Fruit fly (Drosophila melanogaster) whole organism, embryonic: ENCODE measurements around the gene CG14452.

Source experiments
- BtbVII ChIP-seq: fragments of 200-800 bp; sonication (Bioruptor generic); optimal IDR thresholded peaks from 3 replicates; lab custom pipeline; 2017; ENCODE audit warnings: missing biosample characterization, mild to moderate bottlenecking, missing genetic modification characterization
- CG10147 ChIP-seq: fragments of 200-800 bp; sonication (Bioruptor generic); optimal IDR thresholded peaks from 2 replicates; lab custom pipeline; 2019; ENCODE audit warnings: missing biosample characterization, mild to moderate bottlenecking, missing genetic modification characterization, moderate library complexity
- CG11247 ChIP-seq: fragments of 200-800 bp; sonication (Bioruptor generic); IDR thresholded peaks from 2 replicates; pipeline ENCODE4 v1.3.6; 2022; ENCODE audit warnings: missing biosample characterization, missing genetic modification characterization
- CG12299 ChIP-seq: fragments of 200-800 bp; sonication (Bioruptor generic); optimal IDR thresholded peaks from 2 replicates; lab custom pipeline; 2018; ENCODE audit warnings: missing biosample characterization, mild to moderate bottlenecking, missing genetic modification characterization
- CG12391 ChIP-seq: fragments of 200-800 bp; sonication (Bioruptor generic); optimal IDR thresholded peaks from 3 replicates; lab custom pipeline; 2018; ENCODE audit warnings: missing biosample characterization, mild to moderate bottlenecking, missing genetic modification characterization, moderate library complexity
- CG13287 ChIP-seq: fragments of 200-800 bp; sonication (Bioruptor generic); IDR thresholded peaks from 2 replicates; pipeline ENCODE4 v1.3.6; 2022; ENCODE audit warnings: missing biosample characterization, missing genetic modification characterization; ENCODE audit not compliant: partially characterized antibody
- CG13296 ChIP-seq: fragments of 200-800 bp; sonication (Bioruptor generic); optimal IDR thresholded peaks from 3 replicates; lab custom pipeline; 2018; ENCODE audit warnings: missing biosample characterization, mild to moderate bottlenecking, missing genetic modification characterization
- CG14710 ChIP-seq: fragments of 200-800 bp; sonication (Bioruptor generic); optimal IDR thresholded peaks from 3 replicates; lab custom pipeline; 2019; ENCODE audit warnings: missing biosample characterization, mild to moderate bottlenecking, missing genetic modification characterization, moderate library complexity
- CG17385 ChIP-seq: fragments of 200-800 bp; sonication (Bioruptor generic); optimal IDR thresholded peaks from 3 replicates; lab custom pipeline; 2018; ENCODE audit warnings: missing biosample characterization, mild to moderate bottlenecking, missing genetic modification characterization
- CG18764 ChIP-seq: fragments of 200-800 bp; sonication (Bioruptor generic); optimal IDR thresholded peaks from 3 replicates; lab custom pipeline; 2016; ENCODE audit warnings: missing biosample characterization, missing genetic modification characterization
- CG31441 ChIP-seq: fragments of 200-800 bp; sonication (Bioruptor generic); IDR thresholded peaks from 2 replicates; pipeline ENCODE4 v1.3.6; 2022; ENCODE audit warnings: missing biosample characterization, missing genetic modification characterization
- CG34422 ChIP-seq: fragments of 200-800 bp; sonication (Bioruptor generic); IDR thresholded peaks from 3 replicates; pipeline ENCODE4 v1.3.6; 2022; ENCODE audit warnings: missing biosample characterization, missing genetic modification characterization
- CG3847 ChIP-seq: fragments of 200-800 bp; sonication (Bioruptor generic); IDR thresholded peaks from 2 replicates; pipeline ENCODE4 v1.3.6; 2022; ENCODE audit warnings: missing biosample characterization, missing genetic modification characterization
- CG4424 ChIP-seq: fragments of 200-800 bp; sonication (Bioruptor generic); optimal IDR thresholded peaks from 3 replicates; lab custom pipeline; 2016; ENCODE audit warnings: missing biosample characterization, missing genetic modification characterization
- CG6175 ChIP-seq: fragments of 200-800 bp; sonication (Bioruptor generic); IDR thresholded peaks from 3 replicates; pipeline ENCODE4 v1.3.6; 2022; ENCODE audit warnings: missing biosample characterization, missing genetic modification characterization
- CG7556 ChIP-seq: fragments of 200-800 bp; sonication (Bioruptor generic); optimal IDR thresholded peaks from 2 replicates; lab custom pipeline; 2017; ENCODE audit warnings: missing biosample characterization, mild to moderate bottlenecking, missing genetic modification characterization
- CG7963 ChIP-seq: fragments of 200-800 bp; sonication (Bioruptor generic); IDR thresholded peaks from 3 replicates; pipeline ENCODE4 v1.3.6; 2022; ENCODE audit warnings: missing biosample characterization, missing genetic modification characterization; ENCODE audit not compliant: partially characterized antibody
- CG7987 ChIP-seq: fragments of 200-800 bp; sonication (Bioruptor generic); optimal IDR thresholded peaks from 2 replicates; lab custom pipeline; 2018; ENCODE audit warnings: missing biosample characterization, mild to moderate bottlenecking, missing genetic modification characterization, moderate library complexity
- CG8290 ChIP-seq, 3 experiments: fragments of 200-800 bp; sonication (Bioruptor generic); optimal IDR thresholded peaks; 2 replicates each; lab custom pipeline; 2016 to 2019; ENCODE audit warnings: missing biosample characterization in 3 of 3, missing genetic modification characterization in 3 of 3, mild to moderate bottlenecking in 2 of 3, moderate library complexity in 1 of 3
- CG8478 ChIP-seq: fragments of >200 bp; optimal IDR thresholded peaks from 2 replicates; lab custom pipeline; 2018
- CHES-1-like ChIP-seq: fragments of 200-800 bp; sonication (Bioruptor generic); optimal IDR thresholded peaks from 2 replicates; lab custom pipeline; 2016; ENCODE audit warnings: missing biosample characterization, missing genetic modification characterization
- CrebB ChIP-seq: fragments of 200-800 bp; sonication (Bioruptor generic); optimal IDR thresholded peaks from 3 replicates; lab custom pipeline; 2018; ENCODE audit warnings: missing biosample characterization, mild to moderate bottlenecking, missing genetic modification characterization
- D19B ChIP-seq: fragments of 200-800 bp; sonication (Bioruptor generic); optimal IDR thresholded peaks from 2 replicates; lab custom pipeline; 2017; ENCODE audit warnings: missing biosample characterization, mild to moderate bottlenecking, missing genetic modification characterization
- Doc3 ChIP-seq: fragments of 200-800 bp; sonication (Bioruptor generic); IDR thresholded peaks from 3 replicates; pipeline ENCODE4 v1.3.6; 2022; ENCODE audit warnings: missing biosample characterization, missing genetic modification characterization; ENCODE audit not compliant: partially characterized antibody
- Drgx ChIP-seq: fragments of 200-800 bp; sonication (Bioruptor generic); IDR thresholded peaks from 2 replicates; pipeline ENCODE4 v1.3.6; 2022; ENCODE audit warnings: missing biosample characterization, missing genetic modification characterization
- E2f1 ChIP-seq: fragments of 200-800 bp; sonication (Bioruptor generic); IDR thresholded peaks from 2 replicates; pipeline ENCODE4 v1.3.6; 2022; ENCODE audit warnings: missing biosample characterization, missing genetic modification characterization
- HLH3B ChIP-seq: fragments of 200-800 bp; sonication (Bioruptor generic); IDR thresholded peaks from 2 replicates; pipeline ENCODE4 v1.3.6; 2022; ENCODE audit warnings: missing biosample characterization, missing genetic modification characterization
- Max ChIP-seq: fragments of 200-800 bp; sonication (Bioruptor generic); optimal IDR thresholded peaks from 2 replicates; lab custom pipeline; 2016; ENCODE audit warnings: missing biosample characterization, mild to moderate bottlenecking, missing genetic modification characterization
- Meics ChIP-seq: fragments of 200-800 bp; sonication (Bioruptor generic); optimal IDR thresholded peaks from 2 replicates; lab custom pipeline; 2017; ENCODE audit warnings: missing biosample characterization, mild to moderate bottlenecking, missing genetic modification characterization
- ab ChIP-seq: fragments of 200-800 bp; sonication (Bioruptor generic); optimal IDR thresholded peaks from 2 replicates; lab custom pipeline; 2016; ENCODE audit warnings: missing biosample characterization, missing genetic modification characterization
- aop ChIP-seq: fragments of 200-800 bp; sonication (Bioruptor generic); IDR thresholded peaks from 2 replicates; pipeline ENCODE4 v1.3.6; 2022; ENCODE audit warnings: missing biosample characterization, missing genetic modification characterization
- cas ChIP-seq: fragments of 200-800 bp; sonication (Bioruptor generic); IDR thresholded peaks from 2 replicates; pipeline ENCODE4 v1.3.6; 2022; ENCODE audit warnings: missing biosample characterization, missing genetic modification characterization
- corto ChIP-seq: fragments of 200-800 bp; sonication (Bioruptor generic); optimal IDR thresholded peaks from 2 replicates; lab custom pipeline; 2016; ENCODE audit warnings: missing biosample characterization, mild to moderate bottlenecking, missing genetic modification characterization, moderate library complexity
- disco-r ChIP-seq: fragments of 200-800 bp; sonication (Bioruptor generic); optimal IDR thresholded peaks from 2 replicates; lab custom pipeline; 2016; ENCODE audit warnings: missing biosample characterization, missing genetic modification characterization
- dpn ChIP-seq, 2 experiments: fragments of 200-800 bp; sonication (Bioruptor generic); optimal IDR thresholded peaks; 3 replicates each; lab custom pipeline; 2016; ENCODE audit warnings: missing biosample characterization in 2 of 2, missing genetic modification characterization in 2 of 2
- ewg ChIP-seq: fragments of 200-800 bp; sonication (Bioruptor generic); optimal IDR thresholded peaks from 3 replicates; lab custom pipeline; 2017; ENCODE audit warnings: mild to moderate bottlenecking, missing biosample characterization, missing genetic modification reagents, missing genetic modification characterization
- insv ChIP-seq, 2 experiments: fragments of 200-800 bp; sonication (Bioruptor generic); optimal IDR thresholded peaks; 3 replicates each; lab custom pipeline; 2016 to 2018; ENCODE audit warnings: missing biosample characterization in 2 of 2, missing genetic modification characterization in 2 of 2
- jigr1 ChIP-seq: fragments of 200-800 bp; sonication (Bioruptor generic); IDR thresholded peaks from 3 replicates; pipeline ENCODE4 v1.3.6; 2022; ENCODE audit warnings: missing biosample characterization, missing genetic modification characterization
- knrl ChIP-seq: fragments of 200-800 bp; sonication (Bioruptor generic); IDR thresholded peaks from 3 replicates; pipeline ENCODE4 v1.3.6; 2022; ENCODE audit warnings: missing biosample characterization, missing genetic modification characterization; ENCODE audit not compliant: partially characterized antibody
- lmd ChIP-seq: fragments of 200-800 bp; sonication (Bioruptor generic); IDR thresholded peaks from 2 replicates; pipeline ENCODE4 v1.3.6; 2022; ENCODE audit warnings: missing biosample characterization, missing genetic modification characterization
- mam ChIP-seq: fragments of 200-800 bp; sonication (Bioruptor generic); optimal IDR thresholded peaks from 3 replicates; lab custom pipeline; 2016; ENCODE audit warnings: missing biosample characterization, missing genetic modification characterization
- oc ChIP-seq: fragments of 200-800 bp; sonication (Bioruptor generic); optimal IDR thresholded peaks from 2 replicates; lab custom pipeline; 2018; ENCODE audit warnings: missing biosample characterization, mild to moderate bottlenecking, missing genetic modification characterization, moderate library complexity
- pita ChIP-seq: fragments of 200-800 bp; sonication (Bioruptor generic); optimal IDR thresholded peaks from 2 replicates; lab custom pipeline; 2017; ENCODE audit warnings: missing biosample characterization, mild to moderate bottlenecking, missing genetic modification characterization
- pnt ChIP-seq: fragments of 200-800 bp; sonication (Bioruptor generic); optimal IDR thresholded peaks from 3 replicates; lab custom pipeline; 2016; ENCODE audit warnings: missing biosample characterization, missing genetic modification characterization
- prd ChIP-seq, 3 experiments: fragments of >200 bp in 2 of 3; fragments of 200-800 bp in 1 of 3; sonication (Bioruptor generic) in 1 of 3; optimal IDR thresholded peaks in 2 of 3; IDR thresholded peaks in 1 of 3; 2 replicates in 2 of 3; 3 replicates in 1 of 3; pipeline versions ENCODE4 v1.3.6 to Lab custom; 2017 to 2022; ENCODE audit warnings: missing biosample characterization in 1 of 3, missing genetic modification characterization in 1 of 3
- ssp ChIP-seq: fragments of 200-800 bp; sonication (Bioruptor generic); IDR thresholded peaks from 2 replicates; pipeline ENCODE4 v1.3.6; 2022; ENCODE audit warnings: missing biosample characterization, missing genetic modification characterization
- tna ChIP-seq: fragments of 200-800 bp; sonication (Bioruptor generic); IDR thresholded peaks from 2 replicates; pipeline ENCODE4 v1.3.6; 2022; ENCODE audit warnings: missing biosample characterization, missing genetic modification characterization; ENCODE audit not compliant: partially characterized antibody
- unc-4 ChIP-seq: fragments of 200-800 bp; sonication (Bioruptor generic); IDR thresholded peaks from 2 replicates; pipeline ENCODE4 v1.3.6; 2022; ENCODE audit warnings: missing biosample characterization, missing genetic modification characterization; ENCODE audit not compliant: partially characterized antibody

Gene CG14452

dm6 chr3L:22741389-22742120 lies 45.8 kb downstream of the CG14452 start, which contains the start of gene CG7369 (continued):
- peak; percentile 68; the same call in 1 of the 3 replicates for TF ChIP-seq jigr1 (GFP tag; lab: Robert Waterston, UW)
- TF ChIP-seq CG18764 (GFP tag; lab: Kevin White, UChicago) = peak; percentile 83
- TF ChIP-seq pnt = peak; percentile 65
- TF ChIP-seq CG31441 (GFP tag; lab: Robert Waterston, UW) = peak; percentile 78
- peak; percentile 61; the same call in 1 of the 2 replicates for TF ChIP-seq HLH3B
- peak; percentile 47 for TF ChIP-seq oc (tag; lab: Kevin White, UChicago)
- TF ChIP-seq CG12299 = peak; percentile 54
- no peak; the same call in none of the 2 replicates for TF ChIP-seq lmd
- peak; percentile 83 for TF ChIP-seq unc-4 (GFP tag; lab: Robert Waterston, UW)
- TF ChIP-seq CG34422 (GFP tag; lab: Robert Waterston, UW) = peak; percentile 72
- peak; percentile 47 for TF ChIP-seq cas (GFP tag; lab: Robert Waterston, UW)
- peak; percentile 79 for TF ChIP-seq CHES-1-like (GFP tag; lab: Kevin White, UChicago)
- peak; percentile 87 for TF ChIP-seq CG14710 (tag; lab: Kevin White, UChicago)
- peak; percentile 69 for TF ChIP-seq ewg (GFP tag; lab: Kevin White, UChicago)
- TF ChIP-seq Doc3 (GFP tag; lab: Robert Waterston, UW) = peak; percentile 86
- TF ChIP-seq ssp (GFP tag; lab: Robert Waterston, UW) = peak; percentile 83
- peak; percentile 59; the same call in 1 of the 2 replicates for TF ChIP-seq CG11247 (GFP tag; lab: Robert Waterston, UW)
- peak in 1 of 2 experiments; percentile 68 for TF ChIP-seq insv (GFP tag; optimal IDR thresholded peaks at IDR 0.05; lab: Kevin White, UChicago)
- TF ChIP-seq CG7556 (GFP tag; lab: Kevin White, UChicago) = peak; percentile 87
- no peak for TF ChIP-seq prd (optimal IDR thresholded peaks at IDR 0.05; lab: Kevin White, UChicago)
- peak; percentile 87 for TF ChIP-seq prd (GFP tag; IDR thresholded peaks at IDR 0.05; lab: Robert Waterston, UW)
- peak; percentile 92 for TF ChIP-seq corto
- TF ChIP-seq CG8478 (lab: Kevin White, UChicago) = no peak
- peak; percentile 87 for TF ChIP-seq mam (GFP tag; lab: Kevin White, UChicago)
- peak; percentile 38 for TF ChIP-seq CG7987
- TF ChIP-seq E2f1 (GFP tag; lab: Robert Waterston, UW) = peak; percentile 71
- TF ChIP-seq Drgx (GFP tag; lab: Robert Waterston, UW) = peak; percentile 69
- TF ChIP-seq Meics (GFP tag; lab: Kevin White, UChicago) = peak; percentile 84
- peak; percentile 82 for TF ChIP-seq CG10147
- peak; percentile 88 for TF ChIP-seq Max (GFP tag; lab: Kevin White, UChicago)
- peak; percentile 70 for TF ChIP-seq D19B
- peak; percentile 91 for TF ChIP-seq CG3847 (GFP tag; lab: Robert Waterston, UW)
- TF ChIP-seq CG4424 (GFP tag; lab: Kevin White, UChicago) = peak; percentile 90
- no peak for TF ChIP-seq disco-r
- TF ChIP-seq CG13296 (GFP tag; lab: Kevin White, UChicago) = peak; percentile 71
- peak; percentile 87 for TF ChIP-seq CG12391
- TF ChIP-seq ab (GFP tag; lab: Kevin White, UChicago) = peak; percentile 43
- 0 out of 3 replicates have a peak, but pooled peaks have one; percentile 36 for TF ChIP-seq CG6175 (GFP tag; lab: Robert Waterston, UW)
- peak; percentile 68 for TF ChIP-seq CG17385 (GFP tag; lab: Kevin White, UChicago)
- TF ChIP-seq knrl (GFP tag; lab: Robert Waterston, UW) = peak; percentile 86
- no peak; the same call in 1 of the 2 replicates for TF ChIP-seq tna (GFP tag; lab: Robert Waterston, UW)
- TF ChIP-seq CrebB = peak; percentile 1
- peak; percentile 81 for TF ChIP-seq CG13287 (GFP tag; lab: Robert Waterston, UW)
- TF ChIP-seq dpn (GFP tag; optimal IDR thresholded peaks at IDR 0.05; lab: Kevin White, UChicago) = peak; percentile 83 to 88
- TF ChIP-seq CG7963 (GFP tag; lab: Robert Waterston, UW) = no peak
- TF ChIP-seq aop (GFP tag; lab: Robert Waterston, UW) = no peak
- no peak for TF ChIP-seq pita (GFP tag; lab: Kevin White, UChicago)
- peak; percentile 86 for TF ChIP-seq CG8290 (GFP tag; optimal IDR thresholded peaks at IDR 0.05; lab: Kevin White, UChicago)
- TF ChIP-seq CG8290 (tag; optimal IDR thresholded peaks at IDR 0.05; lab: Kevin White, UChicago) = peak; percentile 85 to 86
- peak; percentile 81 for TF ChIP-seq BtbVII
